Worm (Caenorhabditis elegans) whole organism, L1 larva: ENCODE data around the gene F59F5.4.

Experiments
- aha-1 ChIP-seq: fragments of 150-350 bp; optimal IDR thresholded peaks from 2 replicates; lab custom pipeline; 2014; ENCODE audit warnings: missing biosample characterization, missing genetic modification characterization
- ama-1 ChIP-seq: fragments of 150-350 bp; optimal IDR thresholded peaks from 2 replicates; lab custom pipeline; 2014
- elt-3 ChIP-seq, 6 experiments: fragments of 150-350 bp in 1 of 6; sonication (generic microtip); optimal IDR thresholded peaks; 2 replicates each; lab custom pipeline; 2017 to 2018; ENCODE audit warnings: missing biosample characterization in 6 of 6, missing genetic modification characterization in 6 of 6, inconsistent platforms in 1 of 6
- grh-1 ChIP-seq: fragments of 200-800 bp; sonication (Bioruptor generic); IDR thresholded peaks from 2 replicates; pipeline ENCODE4 v1.3.6; 2022; ENCODE audit warnings: missing genetic modification reagents, missing genetic modification characterization, missing compliant biosample characterization
- lin-39 ChIP-seq: fragments of 150-350 bp; optimal IDR thresholded peaks from 2 replicates; lab custom pipeline; 2014; ENCODE audit warnings: missing biosample characterization, missing genetic modification reagents, missing genetic modification characterization
- lsy-2 ChIP-seq, 2 experiments: fragments of 150-350 bp; optimal IDR thresholded peaks; 2 replicates each; lab custom pipeline; 2014; ENCODE audit warnings: missing biosample characterization in 2 of 2, missing genetic modification characterization in 2 of 2
- nhr-76 ChIP-seq: sonication (generic microtip); optimal IDR thresholded peaks from 2 replicates; lab custom pipeline; 2017; ENCODE audit warnings: missing biosample characterization, missing genetic modification characterization
- unc-130 ChIP-seq: fragments of 150-350 bp; optimal IDR thresholded peaks from 2 replicates; lab custom pipeline; 2017; ENCODE audit warnings: missing biosample characterization, missing genetic modification characterization, inconsistent platforms
- unc-62 ChIP-seq: fragments of 150-350 bp; optimal IDR thresholded peaks from 2 replicates; lab custom pipeline; 2014; ENCODE audit warnings: missing biosample characterization, missing genetic modification reagents, missing genetic modification characterization
- ztf-11 ChIP-seq, 2 experiments: sonication (generic microtip); optimal IDR thresholded peaks; 2 replicates each; lab custom pipeline; 2016 to 2017; ENCODE audit warnings: missing genetic modification characterization in 2 of 2, missing biosample characterization in 1 of 2, missing compliant biosample characterization in 1 of 2

DNA sequence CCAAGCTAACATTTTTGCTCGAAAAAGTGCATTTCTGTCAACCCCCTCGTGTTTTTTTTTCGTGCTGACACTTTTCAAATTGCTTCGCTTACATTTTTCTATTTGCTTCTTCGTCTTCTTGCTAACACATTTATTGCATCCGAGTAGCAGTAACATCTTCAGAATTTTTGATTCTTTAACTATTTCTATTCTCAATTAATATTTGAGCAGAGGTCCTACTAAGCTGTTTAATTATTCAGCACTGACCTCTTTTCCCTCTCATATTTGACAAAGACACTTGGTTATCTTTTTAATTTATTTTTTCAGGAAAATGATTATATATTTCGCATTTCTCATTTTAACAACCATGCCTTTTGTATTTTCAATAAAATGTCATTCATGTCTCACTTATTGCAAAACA is 2.9 kb downstream of the F59F5.4 start, which contains the start of gene F59F5.5:
- TF ChIP-seq grh-1 (GFP tag; lab: Robert Waterston, UW) (no peak), unc-62 (GFP tag; lab: Kevin White, UChicago) (no peak), ztf-11 (tag; optimal IDR thresholded peaks at IDR 0.05; lab: Kevin White, UChicago) (no peak), elt-3 (tag; optimal IDR thresholded peaks at IDR 0.05; lab: Kevin White, UChicago) (no peak), lin-39 (tag; lab: Kevin White, UChicago) (no peak), nhr-76 (no peak), ama-1 (lab: Kevin White, UChicago) (no peak), aha-1 (tag; lab: Kevin White, UChicago) (no peak), lsy-2 (tag; optimal IDR thresholded peaks at IDR 0.05; lab: Kevin White, UChicago) (no peak), unc-130 (tag; lab: Kevin White, UChicago) (no peak)
